Fruit fly (Drosophila melanogaster) whole organism, embryonic: ENCODE measurements around the gene Gnf1.

Experiments
- CG11696 ChIP-seq: fragments of 200-800 bp; sonication (Bioruptor generic); IDR thresholded peaks from 2 replicates; pipeline ENCODE4 v1.3.6; 2022; ENCODE audit warnings: missing biosample characterization, missing genetic modification characterization
- CG12071 ChIP-seq: fragments of 200-800 bp; sonication (Bioruptor generic); optimal IDR thresholded peaks from 3 replicates; lab custom pipeline; 2018; ENCODE audit warnings: missing biosample characterization, mild to moderate bottlenecking, missing genetic modification characterization
- CG12219 ChIP-seq: fragments of 200-800 bp; sonication (Bioruptor generic); optimal IDR thresholded peaks from 3 replicates; lab custom pipeline; 2018; ENCODE audit warnings: missing biosample characterization, mild to moderate bottlenecking, missing genetic modification characterization
- CG14014 ChIP-seq: fragments of 200-800 bp; sonication (Bioruptor generic); IDR thresholded peaks from 2 replicates; pipeline ENCODE4 v1.3.6; 2022; ENCODE audit warnings: missing biosample characterization, missing genetic modification characterization
- CG17328 ChIP-seq: fragments of 200-800 bp; sonication (Bioruptor generic); IDR thresholded peaks from 2 replicates; pipeline ENCODE4 v1.3.6; 2022; ENCODE audit warnings: missing biosample characterization, missing genetic modification characterization
- CG17802 ChIP-seq: fragments of 200-800 bp; sonication (Bioruptor generic); optimal IDR thresholded peaks from 2 replicates; lab custom pipeline; 2018; ENCODE audit warnings: missing biosample characterization, mild to moderate bottlenecking, missing genetic modification characterization, moderate library complexity
- CG17912 ChIP-seq: fragments of 200-800 bp; sonication (Bioruptor generic); optimal IDR thresholded peaks from 2 replicates; lab custom pipeline; 2018; ENCODE audit warnings: missing biosample characterization, mild to moderate bottlenecking, missing genetic modification characterization
- CG30403 ChIP-seq: fragments of 200-800 bp; sonication (Bioruptor generic); optimal IDR thresholded peaks from 3 replicates; lab custom pipeline; 2016; ENCODE audit warnings: missing biosample characterization, missing genetic modification characterization
- CG32532 ChIP-seq: fragments of 200-800 bp; sonication (Bioruptor generic); IDR thresholded peaks from 2 replicates; pipeline ENCODE4 v1.3.6; 2022; ENCODE audit warnings: missing biosample characterization, missing genetic modification characterization
- CG34376 ChIP-seq: fragments of 200-800 bp; sonication (Bioruptor generic); optimal IDR thresholded peaks from 2 replicates; lab custom pipeline; 2018; ENCODE audit warnings: missing biosample characterization, mild to moderate bottlenecking, missing genetic modification characterization
- CG34422 ChIP-seq: fragments of 200-800 bp; sonication (Bioruptor generic); IDR thresholded peaks from 3 replicates; pipeline ENCODE4 v1.3.6; 2022; ENCODE audit warnings: missing biosample characterization, missing genetic modification characterization
- CG3726 ChIP-seq: fragments of 200-800 bp; sonication (Bioruptor generic); IDR thresholded peaks from 3 replicates; pipeline ENCODE4, ENCODE4 v1.3.6; 2022; ENCODE audit warnings: missing biosample characterization, missing genetic modification characterization
- CG4424 ChIP-seq: fragments of 200-800 bp; sonication (Bioruptor generic); optimal IDR thresholded peaks from 3 replicates; lab custom pipeline; 2016; ENCODE audit warnings: missing biosample characterization, missing genetic modification characterization
- CG6683 ChIP-seq: fragments of 200-800 bp; sonication (Bioruptor generic); optimal IDR thresholded peaks from 2 replicates; lab custom pipeline; 2017; ENCODE audit warnings: missing biosample characterization, mild to moderate bottlenecking, missing genetic modification characterization, missing genetic modification reagents
- CG7271 ChIP-seq: fragments of 200-800 bp; sonication (Bioruptor generic); optimal IDR thresholded peaks from 2 replicates; lab custom pipeline; 2018; ENCODE audit warnings: missing biosample characterization, mild to moderate bottlenecking, missing genetic modification characterization, moderate library complexity
- CG7372 ChIP-seq: fragments of 200-800 bp; sonication (Bioruptor generic); IDR thresholded peaks from 2 replicates; pipeline ENCODE4 v1.3.6; 2022; ENCODE audit warnings: missing biosample characterization, missing genetic modification characterization
- CG8290 ChIP-seq, 3 experiments: fragments of 200-800 bp; sonication (Bioruptor generic); optimal IDR thresholded peaks; 2 replicates each; lab custom pipeline; 2016 to 2019; ENCODE audit warnings: missing biosample characterization in 3 of 3, missing genetic modification characterization in 3 of 3, mild to moderate bottlenecking in 2 of 3, moderate library complexity in 1 of 3
- Dad ChIP-seq: fragments of 200-800 bp; sonication (Bioruptor generic); optimal IDR thresholded peaks from 3 replicates; lab custom pipeline; 2016; ENCODE audit warnings: missing biosample characterization, missing genetic modification characterization
- Dp ChIP-seq: fragments of 200-800 bp; sonication (Bioruptor generic); optimal IDR thresholded peaks from 2 replicates; lab custom pipeline; 2018; ENCODE audit warnings: missing biosample characterization, mild to moderate bottlenecking, missing genetic modification characterization, moderate library complexity
- ERR ChIP-seq: fragments of 200-800 bp; sonication (Bioruptor generic); optimal IDR thresholded peaks from 2 replicates; lab custom pipeline; 2016; ENCODE audit warnings: missing biosample characterization, missing genetic modification characterization
- H15 ChIP-seq: fragments of 200-800 bp; sonication (Bioruptor generic); IDR thresholded peaks from 3 replicates; pipeline ENCODE4 v1.3.6; 2022; ENCODE audit warnings: missing biosample characterization, missing genetic modification characterization
- Hr3 ChIP-seq: fragments of 200-800 bp; sonication (Bioruptor generic); optimal IDR thresholded peaks from 3 replicates; lab custom pipeline; 2016; ENCODE audit warnings: missing biosample characterization, missing genetic modification characterization
- MBD-R2 ChIP-seq: fragments of 200-800 bp; sonication (Bioruptor generic); IDR thresholded peaks from 2 replicates; pipeline ENCODE4 v1.3.6; 2022; ENCODE audit warnings: missing biosample characterization, missing genetic modification characterization
- MESR4 ChIP-seq: fragments of 200-800 bp; sonication (Bioruptor generic); optimal IDR thresholded peaks from 2 replicates; lab custom pipeline; 2018; ENCODE audit warnings: missing biosample characterization, mild to moderate bottlenecking, missing genetic modification characterization, moderate library complexity
- Max ChIP-seq: fragments of 200-800 bp; sonication (Bioruptor generic); optimal IDR thresholded peaks from 2 replicates; lab custom pipeline; 2016; ENCODE audit warnings: missing biosample characterization, mild to moderate bottlenecking, missing genetic modification characterization
- NC2α ChIP-seq: fragments of 200-800 bp; sonication (Bioruptor generic); optimal IDR thresholded peaks from 2 replicates; lab custom pipeline; 2016; ENCODE audit warnings: missing biosample characterization, missing genetic modification characterization
- Oli ChIP-seq: fragments of 200-800 bp; sonication (Bioruptor generic); optimal IDR thresholded peaks from 2 replicates; lab custom pipeline; 2018; ENCODE audit warnings: missing biosample characterization, mild to moderate bottlenecking, missing genetic modification characterization, moderate library complexity
- Scr ChIP-seq: fragments of 200-800 bp; sonication (Bioruptor generic); IDR thresholded peaks from 2 replicates; pipeline ENCODE4 v1.3.6; 2022; ENCODE audit warnings: missing biosample characterization, missing genetic modification characterization; ENCODE audit not compliant: partially characterized antibody
- al ChIP-seq: fragments of 200-800 bp; sonication (Bioruptor generic); IDR thresholded peaks from 2 replicates; pipeline ENCODE4 v1.3.6; 2022; ENCODE audit warnings: missing biosample characterization, missing genetic modification characterization
- btn ChIP-seq: fragments of 200-800 bp; sonication (Bioruptor generic); optimal IDR thresholded peaks from 2 replicates; lab custom pipeline; 2016; ENCODE audit warnings: missing biosample characterization, missing genetic modification characterization
- chn ChIP-seq: fragments of 200-800 bp; sonication (Bioruptor generic); optimal IDR thresholded peaks from 2 replicates; lab custom pipeline; 2016; ENCODE audit warnings: missing biosample characterization, missing genetic modification characterization
- ci ChIP-seq: fragments of 200-800 bp; sonication (Bioruptor generic); IDR thresholded peaks from 3 replicates; pipeline ENCODE4 v1.3.6; 2022; ENCODE audit warnings: missing biosample characterization, missing genetic modification characterization
- crc ChIP-seq: fragments of 200-800 bp; sonication (Bioruptor generic); optimal IDR thresholded peaks from 2 replicates; lab custom pipeline; 2016; ENCODE audit warnings: missing biosample characterization, missing genetic modification characterization
- croc ChIP-seq: fragments of 200-800 bp; sonication (Bioruptor generic); conservative IDR thresholded peaks from 3 replicates; pipeline ENCODE4 v1.3.6; 2022; ENCODE audit warnings: missing biosample characterization, missing genetic modification characterization
- danr ChIP-seq: fragments of 200-800 bp; sonication (Bioruptor generic); IDR thresholded peaks from 2 replicates; pipeline ENCODE4 v1.3.6; 2022; ENCODE audit warnings: missing biosample characterization, missing genetic modification characterization
- emc ChIP-seq: fragments of 200-800 bp; sonication (Bioruptor generic); optimal IDR thresholded peaks from 2 replicates; lab custom pipeline; 2016; ENCODE audit warnings: missing biosample characterization, missing genetic modification characterization
- fd64A ChIP-seq: fragments of 200-800 bp; sonication (Bioruptor generic); optimal IDR thresholded peaks from 3 replicates; lab custom pipeline; 2018; ENCODE audit warnings: missing biosample characterization, mild to moderate bottlenecking, missing genetic modification characterization
- gce ChIP-seq: fragments of 200-800 bp; sonication (Bioruptor generic); IDR thresholded peaks from 3 replicates; pipeline ENCODE4 v1.3.6; 2022; ENCODE audit warnings: missing biosample characterization, missing genetic modification characterization
- gem ChIP-seq: fragments of 200-800 bp; sonication (Bioruptor generic); optimal IDR thresholded peaks from 2 replicates; lab custom pipeline; 2019; ENCODE audit warnings: missing biosample characterization, mild to moderate bottlenecking, missing genetic modification characterization, moderate library complexity
- ind ChIP-seq: fragments of 200-800 bp; sonication (Bioruptor generic); optimal IDR thresholded peaks from 3 replicates; lab custom pipeline; 2016; ENCODE audit warnings: missing biosample characterization, missing genetic modification characterization
- nom ChIP-seq: fragments of 200-800 bp; sonication (Bioruptor generic); optimal IDR thresholded peaks from 2 replicates; lab custom pipeline; 2017; ENCODE audit warnings: missing biosample characterization, missing genetic modification characterization, mild to moderate bottlenecking, moderate library complexity, missing genetic modification reagents
- sens ChIP-seq: fragments of 200-800 bp; sonication (Bioruptor generic); peaks from one replicate; lab custom pipeline; 2016; ENCODE audit warnings: missing biosample characterization, missing genetic modification characterization
- shn ChIP-seq: fragments of 200-800 bp; sonication (Bioruptor generic); optimal IDR thresholded peaks from 3 replicates; lab custom pipeline; 2016; ENCODE audit warnings: missing biosample characterization, missing genetic modification characterization
- sima ChIP-seq: fragments of 200-800 bp; sonication (Bioruptor generic); optimal IDR thresholded peaks from 2 replicates; lab custom pipeline; 2016; ENCODE audit warnings: missing biosample characterization, missing genetic modification characterization
- slou ChIP-seq: fragments of 200-800 bp; sonication (Bioruptor generic); optimal IDR thresholded peaks from 3 replicates; lab custom pipeline; 2016; ENCODE audit warnings: missing biosample characterization, missing genetic modification characterization
- sr ChIP-seq: fragments of 200-800 bp; sonication (Bioruptor generic); IDR thresholded peaks from 3 replicates; pipeline ENCODE4 v1.3.6; 2022; ENCODE audit warnings: missing biosample characterization, missing genetic modification characterization
- stc ChIP-seq: fragments of 200-800 bp; sonication (Bioruptor generic); IDR thresholded peaks from 2 replicates; pipeline ENCODE4 v1.3.6; 2022; ENCODE audit warnings: missing biosample characterization, missing genetic modification characterization
- trh ChIP-seq: fragments of 200-800 bp; sonication (Bioruptor generic); optimal IDR thresholded peaks from 2 replicates; lab custom pipeline; 2016; ENCODE audit warnings: missing biosample characterization, missing genetic modification characterization
- ttk ChIP-seq: fragments of 200-800 bp; sonication (Bioruptor generic); IDR thresholded peaks from 2 replicates; pipeline ENCODE4 v2.1.2; 2022; ENCODE audit warnings: missing biosample characterization, missing genetic modification characterization
- zen2 ChIP-seq: fragments of 200-800 bp; sonication (Bioruptor generic); IDR thresholded peaks from 3 replicates; pipeline ENCODE4 v1.3.6; 2022; ENCODE audit warnings: missing biosample characterization, missing genetic modification characterization; ENCODE audit not compliant: partially characterized antibody

Gene Gnf1

dm6 chr3R:4886086-4886812 is 20.2 kb upstream of the Gnf1 start (continued):
- no peak for TF ChIP-seq al
- no peak for TF ChIP-seq CG17912 (GFP tag; lab: Kevin White, UChicago)
- 0 out of 2 replicates have a peak, but pooled peaks have one; percentile 25 for TF ChIP-seq CG14014 (GFP tag; lab: Robert Waterston, UW)
- peak; percentile 83 for TF ChIP-seq CG17328 (GFP tag; lab: Robert Waterston, UW)
- peak; percentile 2 for TF ChIP-seq CG7271 (tag; lab: Kevin White, UChicago)
- TF ChIP-seq CG3726 (GFP tag; lab: Robert Waterston, UW): no peak
- TF ChIP-seq CG11696 (GFP tag; lab: Robert Waterston, UW): peak; percentile 36; the same call in 1 of the 2 replicates
- TF ChIP-seq CG34422: 0 out of 3 replicates have a peak, but pooled peaks have one; percentile 30
- peak; percentile 21 for TF ChIP-seq shn (GFP tag; lab: Kevin White, UChicago)
- peak; percentile 76 for TF ChIP-seq ci (GFP tag; lab: Robert Waterston, UW)
- peak; percentile 63 for TF ChIP-seq CG8290 (GFP tag; optimal IDR thresholded peaks at IDR 0.05; lab: Kevin White, UChicago)
- TF ChIP-seq CG8290 (tag; optimal IDR thresholded peaks at IDR 0.05; lab: Kevin White, UChicago): no peak
- peak; percentile 91 for TF ChIP-seq sens (GFP tag; lab: Kevin White, UChicago)
- TF ChIP-seq Scr: no peak
- peak; percentile 47; the same call in 1 of the 2 replicates for TF ChIP-seq ttk (GFP tag; lab: Robert Waterston, UW)
- no peak for TF ChIP-seq zen2 (GFP tag; lab: Robert Waterston, UW)
- TF ChIP-seq Oli (tag; lab: Kevin White, UChicago): peak; percentile 74
- no peak for TF ChIP-seq danr
- TF ChIP-seq stc: no peak
- peak; percentile 62 for TF ChIP-seq CG30403
- peak; percentile 32; the same call in 1 of the 2 replicates for TF ChIP-seq MBD-R2 (GFP tag; lab: Robert Waterston, UW)
- TF ChIP-seq CG4424: peak; percentile 81
- peak; percentile 79 for TF ChIP-seq chn
- TF ChIP-seq CG7372 (GFP tag; lab: Robert Waterston, UW): no peak
- peak; percentile 16 for TF ChIP-seq CG12071 (GFP tag; lab: Kevin White, UChicago)
- no peak for TF ChIP-seq nom
- TF ChIP-seq CG12219: peak; percentile 66
- TF ChIP-seq CG6683 (GFP tag; lab: Kevin White, UChicago): no peak
- no peak for TF ChIP-seq sima (GFP tag; lab: Kevin White, UChicago)
- peak; percentile 39 for TF ChIP-seq Max (GFP tag; lab: Kevin White, UChicago)
- peak; percentile 74; the same call in 2 of the 3 replicates for TF ChIP-seq H15 (GFP tag; lab: Robert Waterston, UW)
- no peak for TF ChIP-seq Dad (GFP tag; lab: Kevin White, UChicago)
- TF ChIP-seq Hr3 (GFP tag; lab: Kevin White, UChicago): peak; percentile 58
- TF ChIP-seq slou (GFP tag; lab: Kevin White, UChicago): no peak
- TF ChIP-seq ERR (GFP tag; lab: Kevin White, UChicago): no peak
- TF ChIP-seq trh: no peak
- TF ChIP-seq ind (GFP tag; lab: Kevin White, UChicago): peak; percentile 48
- TF ChIP-seq MESR4 (GFP tag; lab: Kevin White, UChicago): no peak
- peak; percentile 23 for TF ChIP-seq NC2α
- TF ChIP-seq btn (GFP tag; lab: Kevin White, UChicago): peak; percentile 49
- TF ChIP-seq sr (GFP tag; lab: Robert Waterston, UW): no peak
- peak; percentile 62 for TF ChIP-seq croc (GFP tag; lab: Robert Waterston, UW)
- TF ChIP-seq emc (GFP tag; lab: Kevin White, UChicago): no peak
- TF ChIP-seq CG17802 (tag; lab: Kevin White, UChicago): peak; percentile 57
- no peak for TF ChIP-seq CG34376
- TF ChIP-seq gce (GFP tag; lab: Robert Waterston, UW): no peak
- peak; percentile 24 for TF ChIP-seq fd64A
- peak; percentile 51 for TF ChIP-seq crc (GFP tag; lab: Kevin White, UChicago)
- no peak for TF ChIP-seq Dp (GFP tag; lab: Kevin White, UChicago)
- 0 out of 2 replicates have a peak, but pooled peaks have one; percentile 12 for TF ChIP-seq CG32532 (GFP tag; lab: Robert Waterston, UW)
- TF ChIP-seq gem: peak; percentile 81
